Worm (Caenorhabditis elegans) whole organism, early embryonic: ENCODE results near the gene cnc-6.

Experiments
- ama-1 ChIP-seq: fragments of 150-350 bp; optimal IDR thresholded peaks from 2 replicates; lab custom pipeline; 2014
- ceh-13 ChIP-seq: fragments of 200-800 bp; sonication (Bioruptor generic); optimal IDR thresholded peaks from 2 replicates; lab custom pipeline; 2018; ENCODE audit warnings: mild to moderate bottlenecking, missing genetic modification characterization, missing compliant biosample characterization
- flt-1 ChIP-seq: fragments of 200-800 bp; sonication (Bioruptor generic); IDR thresholded peaks from 2 replicates; pipeline ENCODE4 v1.3.6; 2022; ENCODE audit warnings: missing genetic modification characterization, missing compliant biosample characterization
- hmbx-1 ChIP-seq: sonication (generic microtip); optimal IDR thresholded peaks from 2 replicates; lab custom pipeline; 2016; ENCODE audit warnings: mild to moderate bottlenecking, missing genetic modification characterization, missing compliant biosample characterization
- pes-1 ChIP-seq: fragments of 200-800 bp; sonication (Bioruptor generic); IDR thresholded peaks from 2 replicates; pipeline ENCODE4 v1.3.6; 2022; ENCODE audit warnings: missing genetic modification reagents, missing genetic modification characterization, missing compliant biosample characterization
- sea-1 ChIP-seq: fragments of 200-800 bp; sonication (Bioruptor generic); conservative IDR thresholded peaks from 2 replicates; pipeline ENCODE4 v1.3.6; 2022; ENCODE audit warnings: missing genetic modification characterization, missing compliant biosample characterization

DNA sequence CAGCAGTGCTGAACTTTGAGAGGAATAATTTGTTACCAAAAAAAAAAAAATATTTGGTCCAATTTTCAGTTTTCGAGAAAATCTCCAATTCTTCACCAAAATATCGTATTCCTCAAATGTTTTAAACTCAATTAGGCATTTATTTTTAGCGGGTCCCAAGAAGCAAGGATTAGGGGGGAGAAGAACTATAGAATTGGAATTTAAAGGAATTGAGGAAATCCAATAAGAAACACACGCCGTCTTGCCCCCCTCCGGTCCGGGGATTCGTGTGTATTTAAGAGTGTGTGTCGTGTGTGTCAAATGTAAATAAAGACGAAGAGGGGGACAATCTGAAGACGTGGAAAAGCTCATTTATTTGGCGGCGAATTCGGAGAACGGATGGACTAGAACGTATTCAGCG lies 29.9 kb upstream of the cnc-6 start:
- TF ChIP-seq ama-1 (lab: Kevin White, UChicago) (no peak), hmbx-1 (no peak), sea-1 (no peak), pes-1 (GFP tag; lab: Robert Waterston, UW) (no peak), ceh-13 (GFP tag; lab: Kevin White, UChicago) (no peak), flt-1 (GFP tag; lab: Robert Waterston, UW) (no peak)
